Worm (Caenorhabditis elegans) whole organism, young adult: ENCODE results near the gene Y39G8B.2.

Source experiments
- B0035.1 ChIP-seq: sonication (generic microtip); optimal IDR thresholded peaks from 2 replicates; lab custom pipeline; 2016; ENCODE audit warnings: missing genetic modification characterization, mild to moderate bottlenecking, missing compliant biosample characterization, missing genotype, missing genetic modification reagents
- D2030.7 ChIP-seq: fragments of 200-800 bp; sonication (Bioruptor generic); IDR thresholded peaks from 2 replicates; pipeline ENCODE4 v1.3.6; 2022; ENCODE audit warnings: missing genetic modification reagents, missing genetic modification characterization, missing compliant biosample characterization
- F22D6.2 ChIP-seq: sonication (generic microtip); optimal IDR thresholded peaks from 2 replicates; lab custom pipeline; 2016; ENCODE audit warnings: mild to moderate bottlenecking, missing genetic modification characterization, missing compliant biosample characterization
- F52B5.7 ChIP-seq: sonication (generic microtip); optimal IDR thresholded peaks from 2 replicates; lab custom pipeline; 2016; ENCODE audit warnings: mild to moderate bottlenecking, missing genetic modification characterization, missing compliant biosample characterization
- K11D2.4 ChIP-seq: fragments of 200-800 bp; sonication (Bioruptor generic); IDR thresholded peaks from 2 replicates; pipeline ENCODE4 v1.3.6; 2022; ENCODE audit warnings: missing genetic modification reagents, missing genetic modification characterization, missing compliant biosample characterization
- K12H6.12 ChIP-seq: fragments of 200-800 bp; sonication (Bioruptor generic); optimal IDR thresholded peaks from 2 replicates; lab custom pipeline; 2018; ENCODE audit warnings: mild to moderate bottlenecking, missing genetic modification characterization, missing compliant biosample characterization
- Y95B8A.8 ChIP-seq: fragments of 200-800 bp; sonication (Bioruptor generic); IDR thresholded peaks from 2 replicates; pipeline ENCODE4 v1.3.6; 2022; ENCODE audit warnings: missing genetic modification reagents, missing genetic modification characterization, missing compliant biosample characterization
- aptf-3 ChIP-seq: fragments of 200-800 bp; sonication (Bioruptor generic); IDR thresholded peaks from 2 replicates; pipeline ENCODE4 v1.3.6; 2022; ENCODE audit warnings: missing genetic modification characterization, missing compliant biosample characterization
- athp-1 ChIP-seq: sonication (generic microtip); optimal IDR thresholded peaks from 2 replicates; lab custom pipeline; 2017; ENCODE audit warnings: mild to moderate bottlenecking, missing genetic modification characterization, missing compliant biosample characterization
- bed-1 ChIP-seq: fragments of 200-800 bp; sonication (Bioruptor generic); IDR thresholded peaks from 2 replicates; pipeline ENCODE4 v1.3.6; 2022; ENCODE audit warnings: missing genetic modification reagents, missing genetic modification characterization, missing compliant biosample characterization
- cebp-1 ChIP-seq, 2 experiments: fragments of 200-800 bp in 1 of 2; sonication (Bioruptor generic) in 1 of 2; sonication (generic microtip) in 1 of 2; IDR thresholded peaks in 1 of 2; optimal IDR thresholded peaks in 1 of 2; 2 replicates each; pipeline versions ENCODE4 v1.3.6 to Lab custom; 2017 to 2022; ENCODE audit warnings: missing compliant biosample characterization in 2 of 2, missing genetic modification characterization in 2 of 2, mild to moderate bottlenecking in 1 of 2, missing genetic modification reagents in 1 of 2, moderate library complexity in 1 of 2
- ceh-40 ChIP-seq: fragments of 200-800 bp; sonication (Bioruptor generic); IDR thresholded peaks from 2 replicates; pipeline ENCODE4 v1.3.6; 2022; ENCODE audit warnings: missing genetic modification characterization, missing compliant biosample characterization
- ceh-79 ChIP-seq: sonication (generic microtip); optimal IDR thresholded peaks from 2 replicates; lab custom pipeline; 2017; ENCODE audit warnings: mild to moderate bottlenecking, missing genetic modification characterization, missing compliant biosample characterization
- chd-7 ChIP-seq: sonication (generic microtip); optimal IDR thresholded peaks from 2 replicates; lab custom pipeline; 2016; ENCODE audit warnings: mild to moderate bottlenecking, missing genetic modification characterization, moderate library complexity, missing compliant biosample characterization
- die-1 ChIP-seq: sonication (generic microtip); optimal IDR thresholded peaks from 2 replicates; lab custom pipeline; 2016; ENCODE audit warnings: missing genotype, mild to moderate bottlenecking, missing genetic modification characterization, missing compliant biosample characterization
- egrh-3 ChIP-seq: fragments of 200-800 bp; sonication (Bioruptor generic); IDR thresholded peaks from 2 replicates; pipeline ENCODE4 v1.3.6; 2022; ENCODE audit warnings: missing genetic modification reagents, missing genetic modification characterization, missing compliant biosample characterization
- fkh-3 ChIP-seq: sonication (generic microtip); optimal IDR thresholded peaks from 2 replicates; lab custom pipeline; 2016; ENCODE audit warnings: mild to moderate bottlenecking, missing genetic modification characterization, missing compliant biosample characterization
- him-1 ChIP-seq: sonication (generic microtip); optimal IDR thresholded peaks from 2 replicates; lab custom pipeline; 2016; ENCODE audit warnings: missing genotype, missing genetic modification reagents, missing genetic modification characterization, missing compliant biosample characterization
- hlh-26 ChIP-seq: fragments of 200-800 bp; sonication (Bioruptor generic); conservative IDR thresholded peaks from 2 replicates; pipeline ENCODE4 v1.3.6; 2022; ENCODE audit warnings: missing genetic modification reagents, missing genetic modification characterization, missing compliant biosample characterization
- hmg-1.2 ChIP-seq: fragments of 200-800 bp; sonication (Bioruptor generic); IDR thresholded peaks from 2 replicates; pipeline ENCODE4 v1.3.6; 2022; ENCODE audit warnings: missing genetic modification reagents, missing genetic modification characterization, missing compliant biosample characterization
- lin-40 ChIP-seq: sonication (generic microtip); optimal IDR thresholded peaks from 2 replicates; lab custom pipeline; 2016; ENCODE audit warnings: missing genetic modification characterization, mild to moderate bottlenecking, missing compliant biosample characterization, missing genotype, missing genetic modification reagents
- lsl-1 ChIP-seq: fragments of 200-800 bp; sonication (Bioruptor generic); optimal IDR thresholded peaks from 2 replicates; lab custom pipeline; 2018; ENCODE audit warnings: mild to moderate bottlenecking, missing genetic modification characterization, moderate library complexity, missing compliant biosample characterization
- lsy-27 ChIP-seq: sonication (generic microtip); optimal IDR thresholded peaks from 2 replicates; lab custom pipeline; 2017; ENCODE audit warnings: missing genetic modification characterization, mild to moderate bottlenecking, missing compliant biosample characterization, antibody characterized with exemption, missing genotype, borderline replicate concordance; ENCODE audit not compliant: insufficient read depth
- madf-8 ChIP-seq: fragments of 200-800 bp; sonication (Bioruptor generic); conservative IDR thresholded peaks from 2 replicates; pipeline ENCODE4 v1.3.6; 2022; ENCODE audit warnings: missing genetic modification reagents, missing genetic modification characterization, missing compliant biosample characterization
- mel-28 ChIP-seq: sonication (generic microtip); optimal IDR thresholded peaks from 2 replicates; lab custom pipeline; 2016; ENCODE audit warnings: borderline replicate concordance, mild to moderate bottlenecking, missing genetic modification characterization, missing compliant biosample characterization
- nfya-1 ChIP-seq: sonication (generic microtip); optimal IDR thresholded peaks from 2 replicates; lab custom pipeline; 2017; ENCODE audit warnings: antibody characterized with exemption, missing compliant biosample characterization, missing genetic modification characterization, borderline replicate concordance; ENCODE audit not compliant: insufficient read depth
- nfya-2 ChIP-seq: fragments of 200-800 bp; sonication (Bioruptor generic); IDR thresholded peaks from 2 replicates; pipeline ENCODE4 v1.3.6; 2022; ENCODE audit warnings: missing genetic modification reagents, missing genetic modification characterization, missing compliant biosample characterization
- nhr-120 ChIP-seq: fragments of 200-800 bp; sonication (Bioruptor generic); IDR thresholded peaks from 2 replicates; pipeline ENCODE4 v1.3.6; 2022; ENCODE audit warnings: missing genetic modification characterization, missing compliant biosample characterization
- nhr-80 ChIP-seq: sonication (generic microtip); optimal IDR thresholded peaks from 2 replicates; lab custom pipeline; 2016; ENCODE audit warnings: missing genetic modification characterization, missing compliant biosample characterization
- pha-4 ChIP-seq: fragments of 150-350 bp; sonication (generic microtip); optimal IDR thresholded peaks from 2 replicates; lab custom pipeline; 2014; ENCODE audit warnings: missing biosample characterization, missing genetic modification reagents, missing genetic modification characterization
- rcor-1 ChIP-seq: fragments of 200-800 bp; sonication (Bioruptor generic); IDR thresholded peaks from 2 replicates; pipeline ENCODE4 v1.3.6; 2022; ENCODE audit warnings: missing genetic modification reagents, missing genetic modification characterization, missing compliant biosample characterization
- snpc-4 ChIP-seq, 5 experiments: fragments of 150-350 bp in 1 of 5; sonication (generic microtip) in 4 of 5; optimal IDR thresholded peaks; 2 replicates each; lab custom pipeline; 2014 to 2018; ENCODE audit warnings: missing genetic modification characterization in 5 of 5, missing biosample characterization in 3 of 5, antibody characterized with exemption in 2 of 5, mild to moderate bottlenecking in 2 of 5, missing compliant biosample characterization in 2 of 5, missing genotype in 2 of 5, moderate library complexity in 2 of 5, missing genetic modification reagents in 1 of 5
- sptf-2 ChIP-seq: fragments of 200-800 bp; sonication (Bioruptor generic); optimal IDR thresholded peaks from 2 replicates; lab custom pipeline; 2018; ENCODE audit warnings: mild to moderate bottlenecking, missing genetic modification characterization, missing compliant biosample characterization
- tbp1 ChIP-seq: fragments of 200-800 bp; sonication (Bioruptor generic); optimal IDR thresholded peaks from 2 replicates; lab custom pipeline; 2018; ENCODE audit warnings: mild to moderate bottlenecking, missing genetic modification characterization, missing compliant biosample characterization
- tbx-9 ChIP-seq: sonication (generic microtip); optimal IDR thresholded peaks from 2 replicates; lab custom pipeline; 2016; ENCODE audit warnings: borderline replicate concordance, missing genetic modification characterization, inconsistent platforms, missing compliant biosample characterization
- zfh-2 ChIP-seq: fragments of 200-800 bp; sonication (Bioruptor generic); conservative IDR thresholded peaks from 2 replicates; pipeline ENCODE4 v1.3.6; 2022; ENCODE audit warnings: missing genetic modification reagents, missing genetic modification characterization, missing compliant biosample characterization
- ztf-25 ChIP-seq: fragments of 200-800 bp; sonication (Bioruptor generic); IDR thresholded peaks from 2 replicates; pipeline ENCODE4 v1.3.6; 2022; ENCODE audit warnings: missing genetic modification reagents, missing genetic modification characterization, missing compliant biosample characterization
- ztf-26 ChIP-seq: sonication (generic microtip); optimal IDR thresholded peaks from 2 replicates; lab custom pipeline; 2017; ENCODE audit warnings: missing genetic modification characterization, missing compliant biosample characterization
- ztf-28 ChIP-seq: fragments of 200-800 bp; sonication (Bioruptor generic); IDR thresholded peaks from 2 replicates; pipeline ENCODE4 v1.3.6; 2022; ENCODE audit warnings: missing genetic modification reagents, missing genetic modification characterization, missing compliant biosample characterization

Y39G8B.2 gene

DNA sequence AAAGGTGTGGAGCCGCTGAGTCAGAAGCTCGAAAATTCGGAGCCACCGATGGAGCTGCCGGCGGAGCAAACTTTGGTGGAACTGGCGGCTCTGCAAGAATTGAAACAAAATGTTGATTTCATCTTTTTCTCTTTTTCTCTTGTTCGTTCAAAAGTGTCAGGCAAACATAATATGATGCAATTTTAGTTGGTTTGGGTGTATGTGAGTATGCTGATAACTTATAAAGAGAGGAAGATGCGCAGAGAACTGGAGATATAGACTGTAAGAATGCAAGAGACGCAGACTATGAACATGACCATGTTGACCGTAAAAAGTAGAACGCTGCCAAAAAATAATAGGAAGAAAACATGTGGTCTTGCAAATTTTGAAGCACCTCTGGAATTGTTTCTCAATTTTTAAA, 21.9 kb downstream of the Y39G8B.2 start (continued):
- TF ChIP-seq fkh-3 (tag; lab: Kevin White, UChicago) = no peak
- no peak for TF ChIP-seq pha-4
- TF ChIP-seq sptf-2 (GFP tag; lab: Kevin White, UChicago) = no peak
- no peak for TF ChIP-seq madf-8 (GFP tag; lab: Robert Waterston, UW)
- no peak for TF ChIP-seq chd-7 (tag; lab: Kevin White, UChicago)
- no peak for TF ChIP-seq lsl-1 (GFP tag; lab: Kevin White, UChicago)
- no peak for TF ChIP-seq ztf-25 (GFP tag; lab: Robert Waterston, UW)
- TF ChIP-seq lsy-27 (tag; lab: Kevin White, UChicago) = no peak
- no peak for TF ChIP-seq nfya-2 (GFP tag; lab: Robert Waterston, UW)
- no peak for TF ChIP-seq F52B5.7 (tag; lab: Kevin White, UChicago)
- TF ChIP-seq lin-40 = peak; percentile 50
- TF ChIP-seq tbx-9 (tag; lab: Kevin White, UChicago) = no peak
- no peak for TF ChIP-seq B0035.1 (tag; lab: Kevin White, UChicago)
- TF ChIP-seq K12H6.12 (tag; lab: Kevin White, UChicago) = no peak
- TF ChIP-seq F22D6.2 (tag; lab: Kevin White, UChicago) = no peak
- TF ChIP-seq ztf-26 (tag; lab: Kevin White, UChicago) = peak; percentile 60
- TF ChIP-seq tbp1 = peak; percentile 19
- peak; percentile 61 for TF ChIP-seq hmg-1.2 (GFP tag; lab: Robert Waterston, UW)
- TF ChIP-seq bed-1 (GFP tag; lab: Robert Waterston, UW) = no peak
- TF ChIP-seq him-1 (tag; lab: Kevin White, UChicago) = no peak
- no peak for TF ChIP-seq die-1 (tag; lab: Kevin White, UChicago)
- no peak for TF ChIP-seq snpc-4 (GFP tag; optimal IDR thresholded peaks at IDR 0.05; lab: Kevin White, UChicago)
- peak in 2 of 4 experiments; percentile 48 to 61 for TF ChIP-seq snpc-4 (tag; optimal IDR thresholded peaks at IDR 0.05; lab: Kevin White, UChicago)
- TF ChIP-seq ztf-28 (GFP tag; lab: Robert Waterston, UW) = no peak
- no peak for TF ChIP-seq aptf-3
- no peak for TF ChIP-seq mel-28 (tag; lab: Kevin White, UChicago)
- TF ChIP-seq Y95B8A.8 = no peak
- no peak for TF ChIP-seq cebp-1 (GFP tag; IDR thresholded peaks at IDR 0.05; lab: Robert Waterston, UW)
- TF ChIP-seq cebp-1 (tag; optimal IDR thresholded peaks at IDR 0.05; lab: Kevin White, UChicago) = peak; percentile 34
- TF ChIP-seq nhr-120 (GFP tag; lab: Robert Waterston, UW) = no peak
- TF ChIP-seq K11D2.4 (GFP tag; lab: Robert Waterston, UW) = no peak
- TF ChIP-seq athp-1 (tag; lab: Kevin White, UChicago) = no peak
- no peak for TF ChIP-seq hlh-26
- TF ChIP-seq zfh-2 (GFP tag; lab: Robert Waterston, UW) = peak; percentile 31; the same call in 1 of the 2 replicates
- no peak for TF ChIP-seq ceh-40 (GFP tag; lab: Robert Waterston, UW)
- no peak for TF ChIP-seq ceh-79 (tag; lab: Kevin White, UChicago)
- TF ChIP-seq D2030.7 (GFP tag; lab: Robert Waterston, UW) = no peak
- peak; percentile 86 for TF ChIP-seq nhr-80

DNA sequence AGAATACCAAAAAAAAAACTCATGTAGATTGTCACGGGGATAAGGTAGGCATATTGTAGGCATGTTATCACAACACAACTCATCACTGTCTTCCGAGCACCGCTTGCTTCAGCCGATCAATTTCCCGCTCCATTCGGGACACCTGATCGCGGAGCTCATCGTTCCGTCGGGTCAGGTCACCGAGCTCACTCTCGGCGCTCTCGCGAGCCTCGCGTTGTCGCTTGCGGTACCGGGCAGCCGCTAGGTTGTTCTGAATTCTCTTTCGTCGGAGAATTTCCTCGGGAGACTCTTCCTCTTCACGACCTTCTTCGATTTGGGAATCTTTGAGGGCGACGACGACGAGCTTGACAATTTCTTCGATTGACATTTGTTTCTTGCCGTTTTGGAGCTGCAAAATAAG, 24.0 kb downstream of the Y39G8B.2 start:
- peak; percentile 66; the same call in 1 of the 2 replicates for TF ChIP-seq egrh-3 (GFP tag; lab: Robert Waterston, UW)
- TF ChIP-seq zfh-2 (GFP tag; lab: Robert Waterston, UW) = peak; percentile 77
- TF ChIP-seq nfya-1 = no peak
- no peak for TF ChIP-seq rcor-1 (GFP tag; lab: Robert Waterston, UW)
